Fruit fly (Drosophila melanogaster) whole organism, embryonic: ENCODE data around the gene CG31910.

Source experiments
- Abd-B ChIP-seq: fragments of 200-800 bp; sonication (Bioruptor generic); optimal IDR thresholded peaks from 2 replicates; lab custom pipeline; 2018; ENCODE audit warnings: missing biosample characterization, mild to moderate bottlenecking, missing genetic modification characterization, moderate library complexity
- CG12071 ChIP-seq: fragments of 200-800 bp; sonication (Bioruptor generic); optimal IDR thresholded peaks from 3 replicates; lab custom pipeline; 2018; ENCODE audit warnings: missing biosample characterization, mild to moderate bottlenecking, missing genetic modification characterization
- CG13123 ChIP-seq: fragments of 200-800 bp; sonication (Bioruptor generic); optimal IDR thresholded peaks from 2 replicates; lab custom pipeline; 2016; ENCODE audit warnings: missing biosample characterization, missing genetic modification characterization
- CG14014 ChIP-seq: fragments of 200-800 bp; sonication (Bioruptor generic); IDR thresholded peaks from 2 replicates; pipeline ENCODE4 v1.3.6; 2022; ENCODE audit warnings: missing biosample characterization, missing genetic modification characterization
- CG1647 ChIP-seq: fragments of 200-800 bp; sonication (Bioruptor generic); optimal IDR thresholded peaks from 3 replicates; lab custom pipeline; 2016; ENCODE audit warnings: missing biosample characterization, missing genetic modification characterization
- CG17612 ChIP-seq: fragments of 200-800 bp; sonication (Bioruptor generic); IDR thresholded peaks from 2 replicates; pipeline ENCODE4 v1.3.6; 2022; ENCODE audit warnings: missing biosample characterization, missing genetic modification characterization
- CG2120 ChIP-seq: fragments of 200-800 bp; sonication (Bioruptor generic); optimal IDR thresholded peaks from 3 replicates; lab custom pipeline; 2016; ENCODE audit warnings: missing biosample characterization, missing genetic modification characterization
- CG2875 ChIP-seq: fragments of 200-800 bp; sonication (Bioruptor generic); optimal IDR thresholded peaks from 2 replicates; lab custom pipeline; 2017; ENCODE audit warnings: missing biosample characterization, mild to moderate bottlenecking, missing genetic modification characterization, missing genetic modification reagents
- CG3163 ChIP-seq: fragments of 200-800 bp; sonication (Bioruptor generic); optimal IDR thresholded peaks from 3 replicates; lab custom pipeline; 2016; ENCODE audit warnings: missing biosample characterization, missing genetic modification characterization
- CG3281 ChIP-seq: fragments of 200-800 bp; sonication (Bioruptor generic); optimal IDR thresholded peaks from 3 replicates; lab custom pipeline; 2017; ENCODE audit warnings: missing biosample characterization, mild to moderate bottlenecking, missing genetic modification characterization
- CG33213 ChIP-seq: fragments of 200-800 bp; sonication (Bioruptor generic); optimal IDR thresholded peaks from 3 replicates; lab custom pipeline; 2016; ENCODE audit warnings: missing biosample characterization, missing genetic modification characterization
- CG3407 ChIP-seq: fragments of 200-800 bp; sonication (Bioruptor generic); optimal IDR thresholded peaks from 2 replicates; lab custom pipeline; 2018; ENCODE audit warnings: missing biosample characterization, mild to moderate bottlenecking, missing genetic modification characterization
- CG6683 ChIP-seq: fragments of 200-800 bp; sonication (Bioruptor generic); optimal IDR thresholded peaks from 2 replicates; lab custom pipeline; 2017; ENCODE audit warnings: missing biosample characterization, mild to moderate bottlenecking, missing genetic modification characterization, missing genetic modification reagents
- CG8478 ChIP-seq: fragments of >200 bp; optimal IDR thresholded peaks from 2 replicates; lab custom pipeline; 2018
- CG8765 ChIP-seq: fragments of 200-800 bp; sonication (Bioruptor generic); IDR thresholded peaks from 2 replicates; pipeline ENCODE4 v1.3.6; 2022; ENCODE audit warnings: missing biosample characterization, missing genetic modification characterization
- CG9437 ChIP-seq: fragments of 200-800 bp; sonication (Bioruptor generic); optimal IDR thresholded peaks from 2 replicates; lab custom pipeline; 2018; ENCODE audit warnings: missing biosample characterization, mild to moderate bottlenecking, missing genetic modification characterization
- CG9609 ChIP-seq: fragments of 200-800 bp; sonication (Bioruptor generic); optimal IDR thresholded peaks from 3 replicates; lab custom pipeline; 2016; ENCODE audit warnings: missing biosample characterization, missing genetic modification characterization
- CG9727 ChIP-seq: fragments of 200-800 bp; sonication (Bioruptor generic); optimal IDR thresholded peaks from 3 replicates; lab custom pipeline; 2017; ENCODE audit warnings: missing biosample characterization, mild to moderate bottlenecking, missing genetic modification characterization
- CHES-1-like ChIP-seq: fragments of 200-800 bp; sonication (Bioruptor generic); optimal IDR thresholded peaks from 2 replicates; lab custom pipeline; 2016; ENCODE audit warnings: missing biosample characterization, missing genetic modification characterization
- D ChIP-seq, 2 experiments: fragments of 200-800 bp in 1 of 2; fragments of >200 bp in 1 of 2; sonication (Bioruptor generic) in 1 of 2; optimal IDR thresholded peaks; 2 replicates in 1 of 2; 3 replicates in 1 of 2; lab custom pipeline; 2017; ENCODE audit warnings: mild to moderate bottlenecking in 1 of 2, missing biosample characterization in 1 of 2, missing genetic modification characterization in 1 of 2, missing genetic modification reagents in 1 of 2
- Dbx ChIP-seq: fragments of 200-800 bp; sonication (Bioruptor generic); IDR thresholded peaks from 3 replicates; pipeline ENCODE4 v1.3.6; 2022; ENCODE audit warnings: missing biosample characterization, missing genetic modification characterization
- E2f2 ChIP-seq: fragments of 200-800 bp; sonication (Bioruptor generic); IDR thresholded peaks from 2 replicates; pipeline ENCODE4 v1.3.6; 2022; ENCODE audit warnings: missing biosample characterization, missing genetic modification characterization
- H15 ChIP-seq: fragments of 200-800 bp; sonication (Bioruptor generic); IDR thresholded peaks from 3 replicates; pipeline ENCODE4 v1.3.6; 2022; ENCODE audit warnings: missing biosample characterization, missing genetic modification characterization
- HLH3B ChIP-seq: fragments of 200-800 bp; sonication (Bioruptor generic); IDR thresholded peaks from 2 replicates; pipeline ENCODE4 v1.3.6; 2022; ENCODE audit warnings: missing biosample characterization, missing genetic modification characterization
- MBD-R2 ChIP-seq: fragments of 200-800 bp; sonication (Bioruptor generic); IDR thresholded peaks from 2 replicates; pipeline ENCODE4 v1.3.6; 2022; ENCODE audit warnings: missing biosample characterization, missing genetic modification characterization
- Mes4 ChIP-seq: fragments of 200-800 bp; sonication (Bioruptor generic); optimal IDR thresholded peaks from 2 replicates; lab custom pipeline; 2016; ENCODE audit warnings: missing biosample characterization, missing genetic modification characterization
- Mrtf ChIP-seq: fragments of 200-800 bp; sonication (Bioruptor generic); IDR thresholded peaks from 3 replicates; pipeline ENCODE4 v1.3.6; 2022; ENCODE audit warnings: missing biosample characterization, missing genetic modification characterization
- NFAT ChIP-seq: fragments of 200-800 bp; sonication (Bioruptor generic); IDR thresholded peaks from 2 replicates; pipeline ENCODE4 v1.3.6; 2022; ENCODE audit warnings: missing biosample characterization, missing genetic modification characterization
- Pdp1 ChIP-seq, 2 experiments: fragments of 200-800 bp; sonication (Bioruptor generic); optimal IDR thresholded peaks; 3 replicates each; lab custom pipeline; 2016; ENCODE audit warnings: missing biosample characterization in 2 of 2, missing genetic modification characterization in 2 of 2, mild to moderate bottlenecking in 1 of 2, moderate library complexity in 1 of 2
- Trl ChIP-seq, 3 experiments: fragments of >200 bp in 2 of 3; fragments of 200-800 bp in 1 of 3; sonication (Bioruptor generic) in 1 of 3; optimal IDR thresholded peaks; 2 replicates in 1 of 3; 3 replicates in 2 of 3; lab custom pipeline; 2016 to 2017; ENCODE audit warnings: missing biosample characterization in 1 of 3, missing genetic modification characterization in 1 of 3
- Usf ChIP-seq: fragments of 200-800 bp; sonication (Bioruptor generic); optimal IDR thresholded peaks from 2 replicates; lab custom pipeline; 2017; ENCODE audit warnings: missing genotype, missing biosample characterization, missing genetic modification characterization
- Xrp1 ChIP-seq: fragments of 200-800 bp; sonication (Bioruptor generic); IDR thresholded peaks from 2 replicates; pipeline ENCODE4 v1.3.6; 2022; ENCODE audit warnings: missing biosample characterization, missing genetic modification characterization
- YL-1 ChIP-seq: fragments of 200-800 bp; sonication (Bioruptor generic); optimal IDR thresholded peaks from 3 replicates; lab custom pipeline; 2017; ENCODE audit warnings: missing biosample characterization, mild to moderate bottlenecking, missing genetic modification characterization
- bowl ChIP-seq: fragments of 200-800 bp; sonication (Bioruptor generic); IDR thresholded peaks from 2 replicates; pipeline ENCODE4 v1.3.6; 2022; ENCODE audit warnings: missing biosample characterization, missing genetic modification characterization
- dysf ChIP-seq: fragments of 200-800 bp; sonication (Bioruptor generic); IDR thresholded peaks from 3 replicates; pipeline ENCODE4 v1.3.6; 2022; ENCODE audit warnings: missing biosample characterization, missing genetic modification characterization
- ems ChIP-seq: fragments of 200-800 bp; sonication (Bioruptor generic); optimal IDR thresholded peaks from 3 replicates; lab custom pipeline; 2016; ENCODE audit warnings: missing biosample characterization, missing genetic modification characterization
- eyg ChIP-seq: fragments of 200-800 bp; sonication (Bioruptor generic); optimal IDR thresholded peaks from 3 replicates; lab custom pipeline; 2016; ENCODE audit warnings: missing biosample characterization, missing genetic modification characterization
- her ChIP-seq: fragments of 200-800 bp; sonication (Bioruptor generic); optimal IDR thresholded peaks from 2 replicates; lab custom pipeline; 2016; ENCODE audit warnings: missing biosample characterization, missing genetic modification characterization
- lilli ChIP-seq: fragments of 200-800 bp; sonication (Bioruptor generic); optimal IDR thresholded peaks from 3 replicates; lab custom pipeline; 2016; ENCODE audit warnings: missing biosample characterization, missing genetic modification characterization
- org-1 ChIP-seq: fragments of 200-800 bp; sonication (Bioruptor generic); optimal IDR thresholded peaks from 2 replicates; lab custom pipeline; 2017; ENCODE audit warnings: missing biosample characterization, missing genetic modification characterization
- pho ChIP-seq: fragments of 200-800 bp; sonication (Bioruptor generic); optimal IDR thresholded peaks from 2 replicates; lab custom pipeline; 2016; ENCODE audit warnings: missing biosample characterization, missing genetic modification characterization
- pum ChIP-seq: fragments of 200-800 bp; sonication (Bioruptor generic); optimal IDR thresholded peaks from 2 replicates; lab custom pipeline; 2016; ENCODE audit warnings: missing biosample characterization, missing genetic modification characterization
- scrt ChIP-seq: fragments of 200-800 bp; sonication (Bioruptor generic); optimal IDR thresholded peaks from 2 replicates; lab custom pipeline; 2018; ENCODE audit warnings: missing biosample characterization, mild to moderate bottlenecking, missing genetic modification characterization, moderate library complexity
- slou ChIP-seq: fragments of 200-800 bp; sonication (Bioruptor generic); optimal IDR thresholded peaks from 3 replicates; lab custom pipeline; 2016; ENCODE audit warnings: missing biosample characterization, missing genetic modification characterization
- sqz ChIP-seq: fragments of 200-800 bp; sonication (Bioruptor generic); optimal IDR thresholded peaks from 3 replicates; lab custom pipeline; 2018; ENCODE audit warnings: missing biosample characterization, mild to moderate bottlenecking, missing genetic modification characterization
- ssp ChIP-seq: fragments of 200-800 bp; sonication (Bioruptor generic); IDR thresholded peaks from 2 replicates; pipeline ENCODE4 v1.3.6; 2022; ENCODE audit warnings: missing biosample characterization, missing genetic modification characterization
- tgo ChIP-seq: fragments of 200-800 bp; sonication (Bioruptor generic); IDR thresholded peaks from 3 replicates; pipeline ENCODE4 v1.3.6; 2022; ENCODE audit warnings: missing biosample characterization, missing genetic modification characterization
- tna ChIP-seq: fragments of 200-800 bp; sonication (Bioruptor generic); IDR thresholded peaks from 2 replicates; pipeline ENCODE4 v1.3.6; 2022; ENCODE audit warnings: missing biosample characterization, missing genetic modification characterization; ENCODE audit not compliant: partially characterized antibody
- trem ChIP-seq: fragments of 200-800 bp; optimal IDR thresholded peaks from 3 replicates; lab custom pipeline; 2019; ENCODE audit warnings: missing biosample characterization, mild to moderate bottlenecking, missing genetic modification characterization, moderate library complexity
- unpg ChIP-seq: fragments of 200-800 bp; sonication (Bioruptor generic); optimal IDR thresholded peaks from 3 replicates; lab custom pipeline; 2018; ENCODE audit warnings: missing biosample characterization, mild to moderate bottlenecking, missing genetic modification characterization, moderate library complexity
- z ChIP-seq: fragments of 200-800 bp; sonication (Bioruptor generic); IDR thresholded peaks from 3 replicates; pipeline ENCODE4 v1.3.6; 2022; ENCODE audit warnings: missing biosample characterization, missing genetic modification characterization
- zen2 ChIP-seq: fragments of 200-800 bp; sonication (Bioruptor generic); IDR thresholded peaks from 3 replicates; pipeline ENCODE4 v1.3.6; 2022; ENCODE audit warnings: missing biosample characterization, missing genetic modification characterization; ENCODE audit not compliant: partially characterized antibody

The CG31910 gene

dm6 chr2L:6717460-6717859 lies 28.0 kb downstream of the CG31910 start, which contains the start of gene Aatf (continued):
- no peak for TF ChIP-seq D (optimal IDR thresholded peaks at IDR 0.05; lab: Kevin White, UChicago)
- TF ChIP-seq D (GFP tag; optimal IDR thresholded peaks at IDR 0.05; lab: Kevin White, UChicago), result no peak
- TF ChIP-seq CG9609 (GFP tag; lab: Kevin White, UChicago), result no peak
- TF ChIP-seq CG8765, result no peak
- no peak for TF ChIP-seq tgo (GFP tag; lab: Robert Waterston, UW)
- TF ChIP-seq Xrp1, result no peak
- TF ChIP-seq unpg (GFP tag; lab: Kevin White, UChicago), result no peak
- no peak for TF ChIP-seq bowl
- no peak for TF ChIP-seq org-1 (GFP tag; lab: Kevin White, UChicago)
- TF ChIP-seq Usf (GFP tag; lab: Kevin White, UChicago), result no peak
- TF ChIP-seq zen2 (GFP tag; lab: Robert Waterston, UW), result peak; percentile 77
- no peak for TF ChIP-seq CG17612 (GFP tag; lab: Robert Waterston, UW)
- no peak for TF ChIP-seq CG14014 (GFP tag; lab: Robert Waterston, UW)
- no peak for TF ChIP-seq CG13123 (GFP tag; lab: Kevin White, UChicago)
- peak; percentile 63 for TF ChIP-seq YL-1 (GFP tag; lab: Kevin White, UChicago)
- no peak for TF ChIP-seq pho
- TF ChIP-seq her (GFP tag; lab: Kevin White, UChicago), result peak; percentile 11
- no peak for TF ChIP-seq CG12071 (GFP tag; lab: Kevin White, UChicago)
- TF ChIP-seq Abd-B, result no peak
- no peak for TF ChIP-seq CG8478
- TF ChIP-seq CG6683 (GFP tag; lab: Kevin White, UChicago), result no peak
- no peak for TF ChIP-seq CHES-1-like (GFP tag; lab: Kevin White, UChicago)
- no peak for TF ChIP-seq HLH3B (GFP tag; lab: Robert Waterston, UW)
- TF ChIP-seq z (GFP tag; lab: Robert Waterston, UW), result no peak
- TF ChIP-seq trem (tag; lab: Kevin White, UChicago), result peak; percentile 58
- no peak for TF ChIP-seq ssp (GFP tag; lab: Robert Waterston, UW)
- TF ChIP-seq CG9437 (GFP tag; lab: Kevin White, UChicago), result no peak
- no peak for TF ChIP-seq CG2875 (GFP tag; lab: Kevin White, UChicago)
- TF ChIP-seq scrt (GFP tag; lab: Kevin White, UChicago), result no peak
- peak; percentile 84 for TF ChIP-seq MBD-R2 (GFP tag; lab: Robert Waterston, UW)
- TF ChIP-seq dysf, result no peak
- peak; percentile 52; the same call in 2 of the 3 replicates for TF ChIP-seq Dbx (GFP tag; lab: Robert Waterston, UW)
- no peak for TF ChIP-seq eyg
- TF ChIP-seq Mrtf (GFP tag; lab: Robert Waterston, UW), result no peak
- TF ChIP-seq CG1647 (GFP tag; lab: Kevin White, UChicago), result no peak
- TF ChIP-seq CG3163 (GFP tag; lab: Kevin White, UChicago), result no peak
- no peak for TF ChIP-seq Mes4 (GFP tag; lab: Kevin White, UChicago)
- TF ChIP-seq Trl (optimal IDR thresholded peaks at IDR 0.05; lab: Kevin White, UChicago), result no peak
- no peak for TF ChIP-seq Trl (GFP tag; optimal IDR thresholded peaks at IDR 0.05; lab: Kevin White, UChicago)
- peak; percentile 28 for TF ChIP-seq CG33213 (GFP tag; lab: Kevin White, UChicago)
- TF ChIP-seq CG2120 (GFP tag; lab: Kevin White, UChicago), result peak; percentile 7
- no peak for TF ChIP-seq sqz (GFP tag; lab: Kevin White, UChicago)
- peak in 1 of 2 experiments; percentile 27 for TF ChIP-seq Pdp1 (GFP tag; optimal IDR thresholded peaks at IDR 0.05; lab: Kevin White, UChicago)
- TF ChIP-seq E2f2 (GFP tag; lab: Robert Waterston, UW), result peak; percentile 99
- peak; percentile 72 for TF ChIP-seq tna (GFP tag; lab: Robert Waterston, UW)
- TF ChIP-seq ems (GFP tag; lab: Kevin White, UChicago), result peak; percentile 5
- no peak for TF ChIP-seq CG3281
- no peak for TF ChIP-seq CG9727
- no peak for TF ChIP-seq slou (GFP tag; lab: Kevin White, UChicago)
- no peak for TF ChIP-seq NFAT (GFP tag; lab: Robert Waterston, UW)
- no peak for TF ChIP-seq H15 (GFP tag; lab: Robert Waterston, UW)
- TF ChIP-seq lilli, result peak; percentile 6
- TF ChIP-seq CG3407 (GFP tag; lab: Kevin White, UChicago), result no peak
- TF ChIP-seq pum (GFP tag; lab: Kevin White, UChicago), result no peak
